Fruit fly (Drosophila melanogaster) whole organism, wandering third instar larva: ENCODE data around the gene CG11927.

Experiments
- Abd-B ChIP-seq: fragments of >200 bp; optimal IDR thresholded peaks from 2 replicates; lab custom pipeline; 2017; ENCODE audit warnings: missing biosample characterization, missing genetic modification characterization
- CG32264 ChIP-seq: fragments of 200-800 bp; sonication (Bioruptor generic); optimal IDR thresholded peaks from 2 replicates; lab custom pipeline; 2016; ENCODE audit warnings: missing biosample characterization, missing genetic modification characterization
- CG9705 ChIP-seq: fragments of 200-800 bp; sonication (Bioruptor generic); optimal IDR thresholded peaks from 2 replicates; lab custom pipeline; 2018; ENCODE audit warnings: missing biosample characterization, mild to moderate bottlenecking, missing genetic modification characterization
- CrebA ChIP-seq: fragments of 200-800 bp; sonication (Bioruptor generic); optimal IDR thresholded peaks from 2 replicates; lab custom pipeline; 2016; ENCODE audit warnings: missing biosample characterization, mild to moderate bottlenecking, missing genetic modification characterization, borderline replicate concordance
- Dfd ChIP-seq: fragments of >200 bp; optimal IDR thresholded peaks from 2 replicates; lab custom pipeline; 2017; ENCODE audit warnings: missing biosample characterization, missing genetic modification characterization
- Dif ChIP-seq: fragments of 200-275, 200-300 bp; sonication (Bioruptor generic); optimal IDR thresholded peaks from 2 replicates; lab custom pipeline; 2018; ENCODE audit warnings: missing biosample characterization, missing genetic modification characterization; ENCODE audit not compliant: partially characterized antibody
- GATAd ChIP-seq: sonication (Bioruptor generic); optimal IDR thresholded peaks from 2 replicates; lab custom pipeline; 2016; ENCODE audit warnings: missing biosample characterization, missing genetic modification characterization
- HLH106 ChIP-seq: fragments of 200-800 bp; optimal IDR thresholded peaks from 3 replicates; lab custom pipeline; 2019; ENCODE audit warnings: missing biosample characterization, mild to moderate bottlenecking, missing genetic modification characterization, moderate library complexity
- Hnf4 ChIP-seq: fragments of 200-800 bp; sonication (Bioruptor generic); optimal IDR thresholded peaks from 2 replicates; lab custom pipeline; 2016; ENCODE audit warnings: missing biosample characterization, mild to moderate bottlenecking, missing genetic modification characterization
- Hr78 ChIP-seq: fragments of >200 bp; optimal IDR thresholded peaks from 2 replicates; lab custom pipeline; 2017; ENCODE audit warnings: missing biosample characterization, missing genetic modification characterization
- Hr83 ChIP-seq: fragments of 200-300 bp; sonication (Bioruptor generic); optimal IDR thresholded peaks from 2 replicates; lab custom pipeline; 2016; ENCODE audit warnings: missing biosample characterization, mild to moderate bottlenecking, missing genetic modification characterization, moderate library complexity; ENCODE audit not compliant: poor library complexity, severe bottlenecking
- Jra ChIP-seq: sonication (Bioruptor generic); optimal IDR thresholded peaks from 2 replicates; lab custom pipeline; 2016; ENCODE audit warnings: missing biosample characterization, missing genetic modification characterization
- Mio ChIP-seq: sonication (Bioruptor generic); optimal IDR thresholded peaks from 2 replicates; lab custom pipeline; 2016; ENCODE audit warnings: missing biosample characterization, missing genetic modification characterization
- Myc ChIP-seq: fragments of >200 bp; optimal IDR thresholded peaks from 2 replicates; lab custom pipeline; 2017
- N ChIP-seq: fragments of >200 bp; optimal IDR thresholded peaks from 2 replicates; lab custom pipeline; 2018; ENCODE audit warnings: missing biosample characterization, missing external identifiers, missing genetic modification characterization
- OdsH ChIP-seq: fragments of 200-800 bp; sonication (Bioruptor generic); optimal IDR thresholded peaks from 2 replicates; lab custom pipeline; 2016; ENCODE audit warnings: missing biosample characterization, mild to moderate bottlenecking, missing genetic modification characterization
- Rel ChIP-seq, 2 experiments: fragments of 200-800 bp; sonication (Bioruptor generic) in 1 of 2; optimal IDR thresholded peaks; 2 replicates in 1 of 2; 3 replicates in 1 of 2; lab custom pipeline; 2016 to 2019; ENCODE audit warnings: mild to moderate bottlenecking in 2 of 2, missing biosample characterization in 2 of 2, missing genetic modification characterization in 2 of 2, moderate library complexity in 1 of 2
- Sp1 ChIP-seq: fragments of 200-800 bp; sonication (Bioruptor generic); optimal IDR thresholded peaks from 3 replicates; lab custom pipeline; 2019; ENCODE audit warnings: missing biosample characterization, mild to moderate bottlenecking, missing genetic modification characterization, moderate library complexity
- Vsx2 ChIP-seq: fragments of 200-300, 225-300 bp; sonication (Bioruptor generic); optimal IDR thresholded peaks from 2 replicates; lab custom pipeline; 2018; ENCODE audit warnings: missing biosample characterization, missing genetic modification characterization; ENCODE audit not compliant: partially characterized antibody
- br ChIP-seq: fragments of 200-800 bp; sonication (Bioruptor generic); optimal IDR thresholded peaks from 2 replicates; lab custom pipeline; 2016; ENCODE audit warnings: missing biosample characterization, missing genetic modification characterization
- brk ChIP-seq: fragments of 200-800 bp; sonication (Bioruptor generic); optimal IDR thresholded peaks from 2 replicates; lab custom pipeline; 2016; ENCODE audit warnings: missing biosample characterization, mild to moderate bottlenecking, missing genetic modification characterization
- dl ChIP-seq, 2 experiments: fragments of 175-275, 200-275 bp in 1 of 2; fragments of 200-275 bp in 1 of 2; sonication (Bioruptor generic); optimal IDR thresholded peaks; lab custom pipeline; 2018; ENCODE audit warnings: mild to moderate bottlenecking in 2 of 2, missing biosample characterization in 2 of 2, missing genetic modification characterization in 2 of 2, moderate library complexity in 2 of 2; ENCODE audit not compliant: partially characterized antibody in 2 of 2, insufficient read depth in 1 of 2
- dmrt93B ChIP-seq: fragments of 200-800 bp; sonication (Bioruptor generic); optimal IDR thresholded peaks from 2 replicates; lab custom pipeline; 2018; ENCODE audit warnings: missing biosample characterization, mild to moderate bottlenecking, missing genetic modification characterization
- dsf ChIP-seq: sonication (Bioruptor generic); optimal IDR thresholded peaks from 2 replicates; lab custom pipeline; 2016; ENCODE audit warnings: missing biosample characterization, missing genetic modification characterization, borderline replicate concordance
- ey ChIP-seq: fragments of 200-800 bp; sonication (Bioruptor generic); optimal IDR thresholded peaks from 2 replicates; lab custom pipeline; 2016; ENCODE audit warnings: missing biosample characterization, missing genetic modification characterization
- foxo ChIP-seq, 2 experiments: fragments of 200-800 bp; sonication (Bioruptor generic); optimal IDR thresholded peaks; 2 replicates in 1 of 2; 3 replicates in 1 of 2; lab custom pipeline; 2016 to 2017; ENCODE audit warnings: missing biosample characterization in 2 of 2, missing genetic modification characterization in 2 of 2
- fru ChIP-seq: fragments of 200-800 bp; sonication (Bioruptor generic); optimal IDR thresholded peaks from 3 replicates; lab custom pipeline; 2016; ENCODE audit warnings: missing biosample characterization, mild to moderate bottlenecking, missing genetic modification characterization
- h ChIP-seq: fragments of 200-800 bp; sonication (Bioruptor generic); optimal IDR thresholded peaks from 3 replicates; lab custom pipeline; 2016; ENCODE audit warnings: missing biosample characterization, mild to moderate bottlenecking, missing genetic modification characterization
- jim ChIP-seq: fragments of 175-275, 200-325 bp; sonication (Bioruptor generic); optimal IDR thresholded peaks from 2 replicates; lab custom pipeline; 2016; ENCODE audit warnings: missing biosample characterization, mild to moderate bottlenecking, missing genetic modification characterization
- lola ChIP-seq: fragments of >200 bp; optimal IDR thresholded peaks from 2 replicates; lab custom pipeline; 2017; ENCODE audit warnings: missing biosample characterization, missing genetic modification characterization
- pan ChIP-seq: fragments of >200 bp; optimal IDR thresholded peaks from 2 replicates; lab custom pipeline; 2017
- psq ChIP-seq: fragments of 200-800 bp; sonication (Bioruptor generic); optimal IDR thresholded peaks from 3 replicates; lab custom pipeline; 2017; ENCODE audit warnings: missing biosample characterization, mild to moderate bottlenecking, missing genetic modification characterization, moderate library complexity
- rgr ChIP-seq: fragments of 200-800 bp; sonication (Bioruptor generic); optimal IDR thresholded peaks from 3 replicates; lab custom pipeline; 2016; ENCODE audit warnings: missing biosample characterization, mild to moderate bottlenecking, missing genetic modification characterization
- sage ChIP-seq: fragments of 200-800 bp; sonication (Bioruptor generic); optimal IDR thresholded peaks from 2 replicates; lab custom pipeline; 2016; ENCODE audit warnings: missing biosample characterization, mild to moderate bottlenecking, missing genetic modification characterization
- sv ChIP-seq: fragments of 200-800 bp; sonication (Bioruptor generic); optimal IDR thresholded peaks from 3 replicates; lab custom pipeline; 2016; ENCODE audit warnings: missing biosample characterization, missing genetic modification characterization
- tai ChIP-seq: sonication (Bioruptor generic); optimal IDR thresholded peaks from 2 replicates; lab custom pipeline; 2016; ENCODE audit warnings: missing biosample characterization, missing genetic modification characterization
- woc ChIP-seq: sonication (Bioruptor generic); optimal IDR thresholded peaks from 2 replicates; lab custom pipeline; 2016; ENCODE audit warnings: missing biosample characterization, mild to moderate bottlenecking, missing genetic modification characterization

The CG11927 gene

DNA sequence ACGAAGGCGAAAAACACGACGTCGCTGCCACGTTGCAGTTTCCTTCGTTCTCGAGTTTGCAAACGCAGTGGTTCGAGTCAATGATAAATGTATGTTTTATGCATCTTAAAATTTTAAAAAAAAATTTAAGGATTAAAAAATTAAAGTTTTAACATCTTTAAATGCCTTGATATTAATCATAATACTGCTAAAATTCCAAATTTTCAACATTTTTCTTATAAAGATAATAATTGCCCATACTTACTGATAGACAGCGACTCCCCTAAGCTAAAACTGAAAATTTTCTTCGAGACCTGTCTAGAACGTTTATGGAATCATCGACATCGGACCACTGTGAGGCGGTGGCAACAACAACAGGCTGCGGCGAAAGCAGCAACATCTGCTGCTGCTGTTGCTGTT, 26.2 kb upstream of the CG11927 start:
- no peak for TF ChIP-seq N
- TF ChIP-seq h (GFP tag; lab: Kevin White, UChicago), result peak; percentile 73
- TF ChIP-seq pan (lab: Kevin White, UChicago), result no peak
- peak in 1 of 2 experiments; percentile 57 for TF ChIP-seq foxo (GFP tag; optimal IDR thresholded peaks at IDR 0.05; lab: Kevin White, UChicago)
- TF ChIP-seq Abd-B, result no peak
- peak; percentile 82 for TF ChIP-seq HLH106 (tag; lab: Kevin White, UChicago)
- peak; percentile 47 for TF ChIP-seq ey
- TF ChIP-seq jim (GFP tag; lab: Kevin White, UChicago), result no peak
- no peak for TF ChIP-seq CG32264 (GFP tag; lab: Kevin White, UChicago)
- peak; percentile 52 for TF ChIP-seq rgr (GFP tag; lab: Kevin White, UChicago)
- TF ChIP-seq lola (GFP tag; lab: Kevin White, UChicago), result no peak
- no peak for TF ChIP-seq OdsH
- no peak for TF ChIP-seq GATAd (GFP tag; lab: Kevin White, UChicago)
- TF ChIP-seq woc (GFP tag; lab: Kevin White, UChicago), result peak; percentile 75
- TF ChIP-seq dsf (GFP tag; lab: Kevin White, UChicago), result no peak
- TF ChIP-seq Vsx2 (GFP tag; lab: Kevin White, UChicago), result no peak
- no peak for TF ChIP-seq Dif (GFP tag; lab: Kevin White, UChicago)
- TF ChIP-seq sage, result no peak
- peak; percentile 76 for TF ChIP-seq fru (GFP tag; lab: Kevin White, UChicago)
- no peak for TF ChIP-seq Hr83 (GFP tag; lab: Kevin White, UChicago)
- peak; percentile 39 for TF ChIP-seq tai (GFP tag; lab: Kevin White, UChicago)
- peak; percentile 38 for TF ChIP-seq CG9705
- peak; percentile 45 for TF ChIP-seq br (GFP tag; lab: Kevin White, UChicago)
- TF ChIP-seq Myc (lab: Kevin White, UChicago), result no peak
- peak; percentile 59 for TF ChIP-seq psq (GFP tag; lab: Kevin White, UChicago)
- peak; percentile 67 for TF ChIP-seq CrebA
- no peak for TF ChIP-seq dl (GFP tag; optimal IDR thresholded peaks at IDR 0.05; lab: Kevin White, UChicago; ENCODE audit: insufficient read depth in 1 of 2, partially characterized antibody in 2 of 2)
- TF ChIP-seq Rel (GFP tag; optimal IDR thresholded peaks at IDR 0.05; lab: Kevin White, UChicago), result no peak
- peak; percentile 26 for TF ChIP-seq Rel (tag; optimal IDR thresholded peaks at IDR 0.05; lab: Kevin White, UChicago)
- TF ChIP-seq Jra (GFP tag; lab: Kevin White, UChicago), result no peak
- peak; percentile 66 for TF ChIP-seq Sp1
- TF ChIP-seq Hnf4 (GFP tag; lab: Kevin White, UChicago), result peak; percentile 10
- TF ChIP-seq dmrt93B (GFP tag; lab: Kevin White, UChicago), result peak; percentile 50
- no peak for TF ChIP-seq brk (GFP tag; lab: Kevin White, UChicago)
- TF ChIP-seq Mio, result no peak
- no peak for TF ChIP-seq Hr78 (GFP tag; lab: Kevin White, UChicago)
- no peak for TF ChIP-seq Dfd
- TF ChIP-seq sv (GFP tag; lab: Kevin White, UChicago), result peak; percentile 77

DNA sequence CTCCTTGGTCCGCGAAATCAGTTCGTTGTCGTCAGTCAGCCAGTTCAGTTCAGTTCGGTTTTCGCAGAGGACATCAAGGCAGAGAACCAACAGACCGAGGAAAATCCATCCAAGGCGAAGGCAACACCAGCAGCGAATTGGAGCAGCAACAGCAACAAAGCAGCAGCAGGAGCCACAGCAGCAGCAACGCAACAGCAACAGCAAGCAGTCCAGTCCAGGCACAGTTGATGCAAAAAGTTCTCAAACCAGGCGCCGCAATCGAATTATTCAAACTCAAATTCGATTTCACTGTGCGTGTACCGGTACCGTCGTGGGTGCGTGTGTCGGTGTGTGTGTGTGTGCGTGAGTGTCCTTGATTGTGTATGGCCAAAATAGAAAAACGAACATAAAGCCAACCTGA, 25.8 kb upstream of the CG11927 start, which contains the start of gene CG15628:
TSS of gene CG15628 (plus strand) at position 18 of the 400 bp plus-strand sequence.
- peak; percentile 42 for TF ChIP-seq Hr83 (GFP tag; lab: Kevin White, UChicago)
- TF ChIP-seq N, result no peak
- TF ChIP-seq Sp1, result no peak
- peak; percentile 65 for TF ChIP-seq Dfd
- TF ChIP-seq woc (GFP tag; lab: Kevin White, UChicago), result no peak

DNA sequence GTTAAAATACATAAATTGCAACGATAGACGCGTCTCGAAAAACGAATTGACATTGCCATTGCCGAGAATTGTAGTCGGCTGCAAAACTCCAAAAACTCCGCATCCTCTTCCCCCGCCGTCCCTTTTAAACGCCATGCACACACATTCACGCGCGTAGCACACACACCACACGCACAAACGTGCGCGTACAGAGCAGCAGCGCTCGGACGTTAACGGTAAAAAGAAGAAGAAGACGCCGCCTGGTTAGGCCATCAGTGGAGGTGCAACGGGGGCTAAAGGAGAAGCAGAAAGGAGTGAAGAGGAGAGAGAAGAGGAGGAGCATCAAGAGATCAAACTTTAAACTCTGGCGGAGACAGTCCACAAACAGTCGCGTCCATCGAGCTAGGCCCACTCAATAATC, 25.3 kb upstream of the CG11927 start:
- TF ChIP-seq Hnf4 (GFP tag; lab: Kevin White, UChicago) (no peak), Abd-B (no peak), Hr83 (GFP tag; lab: Kevin White, UChicago) (no peak), fru (GFP tag; lab: Kevin White, UChicago) (no peak), Dfd (no peak), tai (GFP tag; lab: Kevin White, UChicago) (no peak)
